Fruit fly (Drosophila melanogaster): Measurements from ENCODE around the gene NPF.

NPF gene

DNA sequence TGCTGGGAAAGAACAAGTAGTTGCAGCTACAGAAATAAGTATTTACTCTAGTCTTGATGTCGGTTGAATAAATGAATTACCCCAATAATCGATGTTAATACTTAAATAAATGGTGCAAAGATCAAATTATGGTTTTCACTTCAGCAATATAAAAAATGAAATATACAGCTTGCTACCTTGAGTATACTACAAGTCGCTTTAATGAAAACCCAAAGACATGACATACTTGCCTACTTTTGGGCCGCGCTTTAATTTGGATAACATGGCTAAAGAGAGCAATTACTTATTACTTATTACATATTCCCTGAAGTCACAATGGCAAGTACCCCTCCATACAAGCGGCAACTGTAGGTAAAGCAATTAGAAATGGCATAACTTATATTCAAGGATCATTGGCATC lies 2.2 kb downstream of the NPF start:
- TF ChIP-seq CG1620 (GFP tag; optimal IDR thresholded peaks at IDR 0.05): no peak
- no peak for TF ChIP-seq Clk (GFP tag; optimal IDR thresholded peaks at IDR 0.05)
- peak; percentile 75 for TF ChIP-seq pad (GFP tag; optimal IDR thresholded peaks at IDR 0.05)

DNA sequence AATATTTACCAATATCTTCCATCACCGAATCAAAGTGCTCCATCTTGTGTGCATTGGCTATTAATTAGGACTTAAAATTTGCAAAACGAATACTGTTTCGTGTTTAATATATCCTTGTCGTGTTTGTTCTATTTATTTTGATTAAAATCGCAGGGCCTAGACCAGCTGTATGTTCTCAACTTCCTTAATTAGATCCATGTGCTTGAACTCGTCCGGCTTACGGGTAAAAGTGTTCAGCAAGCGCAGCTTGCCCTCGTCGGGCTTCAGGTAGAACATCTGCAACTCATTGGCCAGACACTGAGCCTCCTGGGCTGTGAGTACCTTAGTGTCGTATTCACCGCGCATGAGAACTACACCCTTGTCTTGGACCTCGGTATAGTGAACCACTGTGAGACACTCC lies 4.3 kb downstream of the NPF start, which contains the start of gene CG12783:
CG12783 (minus strand) TSS at position 101 of the 400 bp plus-strand sequence.
- TF ChIP-seq CG1620 (GFP tag; optimal IDR thresholded peaks at IDR 0.05) (no peak), kay (GFP tag; ENCODE audit: borderline replicate concordance) (no peak), CG11617 (GFP tag; optimal IDR thresholded peaks at IDR 0.05) (no peak), CG12768 (GFP tag; optimal IDR thresholded peaks at IDR 0.05) (no peak), Clk (GFP tag; optimal IDR thresholded peaks at IDR 0.05) (no peak), bab1 (GFP tag; optimal IDR thresholded peaks at IDR 0.05) (no peak), CG14711 (tag; optimal IDR thresholded peaks at IDR 0.05) (no peak), CG7045 (GFP tag; optimal IDR thresholded peaks at IDR 0.05) (no peak), Crg-1 (GFP tag; optimal IDR thresholded peaks at IDR 0.05) (no peak), Hr96 (GFP tag; optimal IDR thresholded peaks at IDR 0.05) (no peak), tj (GFP tag; optimal IDR thresholded peaks at IDR 0.05) (no peak)

DNA sequence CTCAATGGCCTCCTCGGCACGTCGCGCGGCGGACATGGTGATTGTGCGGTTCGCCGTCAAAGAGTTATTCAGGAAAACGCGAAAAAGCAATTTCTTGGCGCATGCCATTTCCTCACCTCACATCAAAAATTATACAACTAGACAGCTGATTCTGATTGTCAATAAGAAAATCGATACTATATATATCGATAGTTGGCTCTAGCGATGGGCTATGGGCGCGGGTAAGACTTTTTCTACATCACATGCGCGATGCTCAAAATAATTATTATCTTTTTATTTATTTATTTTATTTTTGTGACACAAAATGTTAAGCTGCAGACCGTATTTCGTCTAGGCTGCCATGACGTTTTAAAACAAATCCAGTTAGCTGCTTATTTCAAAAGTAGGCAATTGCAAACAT lies 5.2 kb downstream of the NPF start, which contains the start of gene CG10340:
CG10340 (minus strand) TSS at position 151 of the 400 bp plus-strand sequence.
- TF ChIP-seq CG14711 (tag; optimal IDR thresholded peaks at IDR 0.05): no peak
- TF ChIP-seq bab1 (GFP tag; optimal IDR thresholded peaks at IDR 0.05): peak; percentile 11
- no peak for TF ChIP-seq Crg-1 (GFP tag; optimal IDR thresholded peaks at IDR 0.05)
- peak; percentile 4 for TF ChIP-seq Hr96 (GFP tag; optimal IDR thresholded peaks at IDR 0.05)
- TF ChIP-seq kay (GFP tag; ENCODE audit: borderline replicate concordance): peak; percentile 43
- TF ChIP-seq CG5204 (GFP tag; optimal IDR thresholded peaks at IDR 0.05): no peak
- peak; percentile 32 for TF ChIP-seq Mnt (GFP tag; optimal IDR thresholded peaks at IDR 0.05)
- TF ChIP-seq CG12768 (GFP tag; optimal IDR thresholded peaks at IDR 0.05): no peak
- no peak for TF ChIP-seq CG33017 (tag; optimal IDR thresholded peaks at IDR 0.05)

DNA sequence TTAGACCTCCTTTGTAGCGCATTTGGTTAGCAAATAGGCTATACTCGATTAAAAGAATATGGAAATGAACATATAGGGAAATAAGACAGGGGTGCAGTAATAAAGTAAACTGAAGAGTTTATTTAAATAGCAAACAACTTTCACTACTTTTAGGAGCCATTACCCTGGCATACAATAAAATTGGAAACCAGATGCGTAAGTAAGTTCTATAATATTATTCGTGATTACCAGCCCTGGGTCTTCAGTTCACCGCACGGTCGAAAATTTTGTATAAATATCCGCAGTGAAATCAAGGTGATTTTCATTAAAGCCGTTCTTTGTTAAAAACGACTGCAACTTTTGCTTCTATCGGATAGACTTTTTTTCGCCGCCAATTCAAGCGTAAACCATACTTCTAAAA lies 6.0 kb downstream of the NPF start, which contains the start of gene CG17562:
CG17562 (plus strand) TSS at position 301 of the 400 bp plus-strand sequence.
- TF ChIP-seq pad (GFP tag; optimal IDR thresholded peaks at IDR 0.05): no peak
- no peak for TF ChIP-seq CG5204 (GFP tag; optimal IDR thresholded peaks at IDR 0.05)
- TF ChIP-seq CG33017 (tag; optimal IDR thresholded peaks at IDR 0.05): peak; percentile 28
- no peak for TF ChIP-seq CG11617 (GFP tag; optimal IDR thresholded peaks at IDR 0.05)

DNA sequence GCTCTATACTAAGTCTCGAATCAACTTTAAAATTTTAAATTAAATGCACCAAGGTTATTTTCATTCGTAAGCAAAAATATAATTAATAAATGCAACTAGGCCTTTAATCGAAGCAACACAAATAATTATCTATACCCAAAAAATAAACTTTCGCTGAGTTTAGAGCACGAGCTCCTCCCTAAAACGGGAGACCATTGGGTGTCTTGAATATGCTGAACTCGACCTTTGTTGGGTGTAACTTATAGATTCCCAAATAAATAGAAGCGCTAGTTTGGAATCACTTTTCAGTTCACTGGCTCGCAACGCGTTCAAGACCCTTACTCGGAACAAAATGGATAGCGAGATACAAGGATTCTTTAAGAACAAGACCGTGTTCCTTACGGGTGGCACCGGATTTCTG lies 8.6 kb downstream of the NPF start, which contains the start of gene CG17560:
CG17560 (plus strand) TSS at position 301 of the 400 bp plus-strand sequence.
- TF ChIP-seq cnc (optimal IDR thresholded peaks at IDR 0.05): no peak
- TF ChIP-seq CG7045 (GFP tag; optimal IDR thresholded peaks at IDR 0.05): no peak
- no peak for TF ChIP-seq cic (GFP tag; optimal IDR thresholded peaks at IDR 0.05)
- TF ChIP-seq tj (GFP tag; optimal IDR thresholded peaks at IDR 0.05): no peak
- TF ChIP-seq CG14711 (tag; optimal IDR thresholded peaks at IDR 0.05): no peak
- TF ChIP-seq pad (GFP tag; optimal IDR thresholded peaks at IDR 0.05): no peak
- TF ChIP-seq CG7101 (tag; optimal IDR thresholded peaks at IDR 0.05): peak; percentile 22
- TF ChIP-seq Mnt (GFP tag; optimal IDR thresholded peaks at IDR 0.05): no peak
- TF ChIP-seq CG33017 (tag; optimal IDR thresholded peaks at IDR 0.05): peak; percentile 21
- peak; percentile 26 for TF ChIP-seq CG5204 (GFP tag; optimal IDR thresholded peaks at IDR 0.05)

DNA sequence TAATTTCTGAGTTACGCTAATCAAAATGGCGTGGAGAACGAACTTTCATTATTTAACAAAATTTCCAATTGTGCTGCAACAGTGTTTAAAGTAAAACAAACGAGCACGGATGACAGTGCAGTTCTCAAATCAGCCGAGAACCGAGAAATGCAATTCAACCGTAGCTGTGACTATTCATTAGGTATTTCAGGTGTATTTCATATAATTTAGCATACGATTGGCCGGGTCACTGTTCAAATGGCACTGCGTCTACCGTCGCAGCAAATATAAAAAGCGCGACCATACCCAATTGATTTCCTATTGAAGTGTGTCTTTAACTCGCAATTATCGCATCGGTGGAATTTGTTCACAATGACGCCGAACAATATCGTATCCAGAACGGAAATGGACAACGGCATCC lies 11.5 kb downstream of the NPF start, which contains the start of gene CG14893:
CG14893 (plus strand) TSS at position 301 of the 400 bp plus-strand sequence.
- peak in 1 of 2 experiments; percentile 61 for TF ChIP-seq cnc (optimal IDR thresholded peaks at IDR 0.05)
- TF ChIP-seq CG11617 (GFP tag; optimal IDR thresholded peaks at IDR 0.05): no peak
- no peak for TF ChIP-seq CG7045 (GFP tag; optimal IDR thresholded peaks at IDR 0.05)
- no peak for TF ChIP-seq CG14711 (tag; optimal IDR thresholded peaks at IDR 0.05)
- no peak for TF ChIP-seq CG5204 (GFP tag; optimal IDR thresholded peaks at IDR 0.05)
- no peak for TF ChIP-seq cic (GFP tag; optimal IDR thresholded peaks at IDR 0.05)
- TF ChIP-seq Crg-1 (GFP tag; optimal IDR thresholded peaks at IDR 0.05): no peak
- no peak for TF ChIP-seq ovo (GFP tag; optimal IDR thresholded peaks at IDR 0.05)
- no peak for TF ChIP-seq CG7101 (tag; optimal IDR thresholded peaks at IDR 0.05)
- no peak for TF ChIP-seq bab1 (GFP tag; optimal IDR thresholded peaks at IDR 0.05)
- no peak for TF ChIP-seq Hr96 (GFP tag; optimal IDR thresholded peaks at IDR 0.05)
- TF ChIP-seq kay (GFP tag; ENCODE audit: borderline replicate concordance): peak; percentile 39
- no peak for TF ChIP-seq Mnt (GFP tag; optimal IDR thresholded peaks at IDR 0.05)
- TF ChIP-seq CG1620 (GFP tag; optimal IDR thresholded peaks at IDR 0.05): no peak

DNA sequence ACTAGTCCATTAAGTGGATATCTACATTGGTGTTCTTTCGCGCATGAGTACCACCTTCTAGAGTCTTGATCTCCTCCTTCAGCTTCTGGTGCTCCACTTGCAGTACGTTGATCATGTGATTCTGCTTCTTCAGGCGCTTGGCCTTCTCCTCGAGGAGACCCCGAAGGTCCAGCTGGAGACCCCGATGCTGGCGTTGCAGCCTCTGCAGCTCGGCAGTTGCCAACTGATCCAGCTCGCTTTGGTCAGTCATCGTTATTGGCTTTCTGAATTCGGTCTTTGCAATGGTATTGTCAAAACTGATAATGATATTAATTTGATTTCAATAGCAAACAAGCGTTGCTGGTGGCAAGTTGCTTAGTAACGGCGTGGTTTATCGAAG lies 15.3 kb downstream of the NPF start, which contains the start of gene Ccdc114:
Ccdc114 (minus strand) TSS at position 347 of the 379 bp plus-strand sequence.
- TF ChIP-seq CG5204 (GFP tag; optimal IDR thresholded peaks at IDR 0.05) (no peak), CG11617 (GFP tag; optimal IDR thresholded peaks at IDR 0.05) (no peak), Crg-1 (GFP tag; optimal IDR thresholded peaks at IDR 0.05) (no peak), pad (GFP tag; optimal IDR thresholded peaks at IDR 0.05) (no peak), tj (GFP tag; optimal IDR thresholded peaks at IDR 0.05) (no peak), ovo (GFP tag; optimal IDR thresholded peaks at IDR 0.05) (no peak), CG7045 (GFP tag; optimal IDR thresholded peaks at IDR 0.05) (no peak), cic (GFP tag; optimal IDR thresholded peaks at IDR 0.05) (no peak), CG1620 (GFP tag; optimal IDR thresholded peaks at IDR 0.05) (no peak), CG7101 (tag; optimal IDR thresholded peaks at IDR 0.05) (no peak), CG12768 (GFP tag; optimal IDR thresholded peaks at IDR 0.05) (no peak), kay (GFP tag; ENCODE audit: borderline replicate concordance) (no peak)
